Worm (Caenorhabditis elegans) whole organism, late embryonic: ENCODE data around the gene T02E9.6.

Experiments
- fkh-10 ChIP-seq: fragments of 150-350 bp; optimal IDR thresholded peaks from 2 replicates; lab custom pipeline; 2014; ENCODE audit warnings: missing biosample characterization, missing genetic modification reagents, missing genetic modification characterization
- ttx-3 ChIP-seq: sonication (generic microtip); optimal IDR thresholded peaks from 2 replicates; lab custom pipeline; 2016; ENCODE audit warnings: missing genetic modification reagents, missing genetic modification characterization, missing compliant biosample characterization

ce11 chrV:11300539-11300938, 33.6 kb downstream of the T02E9.6 start, which contains the start of gene srh-47:
- TF ChIP-seq fkh-10 (GFP tag; lab: Kevin White, UChicago) (no peak), ttx-3 (tag; lab: Kevin White, UChicago) (no peak)
